Worm (Caenorhabditis elegans): Measurements from ENCODE around the gene dod-20.

Gene dod-20

ce11 chrV:392199-392678 lies 30.0 kb upstream of the dod-20 start, which contains the start of gene nhr-254:
Gene nhr-254 (plus strand): TSS chrV:392628.
- TF ChIP-seq fkh-2 (tag; optimal IDR thresholded peaks at IDR 0.05) (no peak), ZK546.5 (tag; optimal IDR thresholded peaks at IDR 0.05) (no peak), egl-5 (tag; optimal IDR thresholded peaks at IDR 0.05) (no peak), ztf-11 (tag; optimal IDR thresholded peaks at IDR 0.05) (no peak)

ce11 chrV:396309-396708 lies 25.9 kb upstream of the dod-20 start, which contains the start of gene nhr-253:
Gene nhr-253 (plus strand): TSS chrV:396593.
- TF ChIP-seq zag-1 (tag; optimal IDR thresholded peaks at IDR 0.05) (no peak), nhr-11 (tag; optimal IDR thresholded peaks at IDR 0.05) (peak; percentile 46), nhr-76 (tag; optimal IDR thresholded peaks at IDR 0.05) (no peak), unc-39 (tag; optimal IDR thresholded peaks at IDR 0.05) (no peak), hmg-11 (tag; optimal IDR thresholded peaks at IDR 0.05) (no peak)

DNA sequence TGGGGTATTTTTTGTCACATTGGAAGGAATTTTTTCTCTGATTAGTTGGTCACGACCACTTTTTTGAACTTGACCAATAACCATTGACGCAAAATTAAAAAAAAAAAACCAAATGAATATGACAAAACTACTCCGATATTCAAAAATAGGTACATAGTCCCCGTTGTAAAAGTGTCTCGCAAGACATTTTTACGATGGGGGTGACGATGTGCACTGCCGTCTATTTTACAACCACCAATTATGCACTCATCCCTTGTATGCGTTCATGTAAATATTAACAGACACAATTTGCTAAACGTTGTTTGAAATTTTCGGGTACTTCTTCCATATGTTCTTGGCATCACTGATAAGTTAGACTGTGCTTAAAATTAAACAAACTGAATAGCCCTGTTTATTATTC lies 22.5 kb upstream of the dod-20 start, which contains the start of gene scl-27:
TSS of gene scl-27 (plus strand) at position 301 of the 400 bp plus-strand sequence.
- no peak for TF ChIP-seq elt-3 (tag; optimal IDR thresholded peaks at IDR 0.05)
- TF ChIP-seq ztf-4 (tag; optimal IDR thresholded peaks at IDR 0.05) = no peak
- TF ChIP-seq hmg-11 (tag; optimal IDR thresholded peaks at IDR 0.05) = no peak
- no peak for TF ChIP-seq fkh-10 (GFP tag; optimal IDR thresholded peaks at IDR 0.05)
- no peak for TF ChIP-seq mdl-1 (tag; optimal IDR thresholded peaks at IDR 0.05)
- TF ChIP-seq fkh-2 (tag; optimal IDR thresholded peaks at IDR 0.05) = no peak
- TF ChIP-seq egl-5 (tag; optimal IDR thresholded peaks at IDR 0.05) = no peak
- TF ChIP-seq sea-2 (GFP tag; optimal IDR thresholded peaks at IDR 0.05) = no peak
- no peak for TF ChIP-seq nhr-237 (tag; optimal IDR thresholded peaks at IDR 0.05)
- TF ChIP-seq ztf-11 (tag; optimal IDR thresholded peaks at IDR 0.05) = no peak
- TF ChIP-seq nhr-25 (tag; optimal IDR thresholded peaks at IDR 0.05) = no peak

ce11 chrV:403028-403427 lies 19.2 kb upstream of the dod-20 start, which contains the start of gene srh-62:
Gene srh-62 (minus strand): TSS chrV:403128.
- TF ChIP-seq fkh-10 (GFP tag; optimal IDR thresholded peaks at IDR 0.05) (no peak), lsy-12 (tag; optimal IDR thresholded peaks at IDR 0.05) (no peak), nhr-76 (tag; optimal IDR thresholded peaks at IDR 0.05) (no peak), snpc-4 (tag; optimal IDR thresholded peaks at IDR 0.05) (no peak), lin-39 (tag; optimal IDR thresholded peaks at IDR 0.05) (no peak), elt-3 (tag; optimal IDR thresholded peaks at IDR 0.05) (no peak), nhr-23 (tag; optimal IDR thresholded peaks at IDR 0.05) (no peak), pha-4 (tag; optimal IDR thresholded peaks at IDR 0.05) (no peak), jun-1 (tag; optimal IDR thresholded peaks at IDR 0.05) (no peak), zag-1 (tag; optimal IDR thresholded peaks at IDR 0.05) (no peak)

ce11 chrV:404210-404669 lies 18.0 kb upstream of the dod-20 start, which contains the start of gene nhr-252:
Gene nhr-252 (plus strand): TSS chrV:404619.
- TF ChIP-seq hmg-11 (tag; optimal IDR thresholded peaks at IDR 0.05) (no peak), lin-39 (tag; optimal IDR thresholded peaks at IDR 0.05) (no peak), ceh-16 (tag; optimal IDR thresholded peaks at IDR 0.05) (no peak), nhr-23 (tag; optimal IDR thresholded peaks at IDR 0.05) (no peak), ceh-28 (tag; optimal IDR thresholded peaks at IDR 0.05) (no peak), jun-1 (tag; optimal IDR thresholded peaks at IDR 0.05) (no peak), nhr-76 (tag; optimal IDR thresholded peaks at IDR 0.05) (no peak), mdl-1 (tag; optimal IDR thresholded peaks at IDR 0.05) (no peak)

- TF ChIP-seq fkh-10 (GFP tag; optimal IDR thresholded peaks at IDR 0.05) (no peak), nhr-237 (tag; optimal IDR thresholded peaks at IDR 0.05) (no peak), daf-12 (tag; optimal IDR thresholded peaks at IDR 0.05) (no peak)
Measured at ce11 chrV:412820-413219, 9.4 kb upstream of the dod-20 start.

DNA sequence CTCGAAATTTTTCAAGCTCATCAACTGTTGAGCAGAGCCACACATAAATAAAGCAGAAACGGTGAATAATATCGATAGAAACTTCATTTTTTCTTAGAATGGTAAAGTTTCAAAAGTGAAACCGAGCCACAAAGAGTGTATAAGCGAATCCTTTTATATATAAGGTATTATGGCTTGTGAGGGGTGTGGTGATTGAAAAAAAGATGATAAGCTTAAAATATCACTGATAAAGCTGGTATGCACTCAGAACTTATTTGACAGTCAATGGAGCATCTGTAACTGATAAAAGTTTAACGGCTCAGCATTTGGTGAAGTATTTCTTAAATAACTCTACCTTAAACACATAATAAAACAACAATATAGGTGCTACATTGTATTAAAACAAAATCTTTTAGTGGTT lies 7.6 kb upstream of the dod-20 start, which contains the start of gene dod-19:
TSS of gene dod-19 (minus strand) at position 130 of the 400 bp plus-strand sequence.
- TF ChIP-seq ama-1 (optimal IDR thresholded peaks at IDR 0.05) = no peak
- TF ChIP-seq nhr-77 (tag; optimal IDR thresholded peaks at IDR 0.05) = no peak
- no peak for TF ChIP-seq daf-12 (tag; optimal IDR thresholded peaks at IDR 0.05)
- TF ChIP-seq nhr-11 (tag; optimal IDR thresholded peaks at IDR 0.05) = no peak
- no peak for TF ChIP-seq ceh-16 (tag; optimal IDR thresholded peaks at IDR 0.05)
- no peak for TF ChIP-seq mml-1 (tag; optimal IDR thresholded peaks at IDR 0.05)
- TF ChIP-seq nhr-23 (tag; optimal IDR thresholded peaks at IDR 0.05) = no peak
- TF ChIP-seq ceh-82 (tag; optimal IDR thresholded peaks at IDR 0.05) = no peak
